Worm (Caenorhabditis elegans): ENCODE results near the gene C29H12.6.
A peak's percentile ranks its signal among the peaks of the same experiment; 100 is the strongest.

C29H12.6 gene

DNA sequence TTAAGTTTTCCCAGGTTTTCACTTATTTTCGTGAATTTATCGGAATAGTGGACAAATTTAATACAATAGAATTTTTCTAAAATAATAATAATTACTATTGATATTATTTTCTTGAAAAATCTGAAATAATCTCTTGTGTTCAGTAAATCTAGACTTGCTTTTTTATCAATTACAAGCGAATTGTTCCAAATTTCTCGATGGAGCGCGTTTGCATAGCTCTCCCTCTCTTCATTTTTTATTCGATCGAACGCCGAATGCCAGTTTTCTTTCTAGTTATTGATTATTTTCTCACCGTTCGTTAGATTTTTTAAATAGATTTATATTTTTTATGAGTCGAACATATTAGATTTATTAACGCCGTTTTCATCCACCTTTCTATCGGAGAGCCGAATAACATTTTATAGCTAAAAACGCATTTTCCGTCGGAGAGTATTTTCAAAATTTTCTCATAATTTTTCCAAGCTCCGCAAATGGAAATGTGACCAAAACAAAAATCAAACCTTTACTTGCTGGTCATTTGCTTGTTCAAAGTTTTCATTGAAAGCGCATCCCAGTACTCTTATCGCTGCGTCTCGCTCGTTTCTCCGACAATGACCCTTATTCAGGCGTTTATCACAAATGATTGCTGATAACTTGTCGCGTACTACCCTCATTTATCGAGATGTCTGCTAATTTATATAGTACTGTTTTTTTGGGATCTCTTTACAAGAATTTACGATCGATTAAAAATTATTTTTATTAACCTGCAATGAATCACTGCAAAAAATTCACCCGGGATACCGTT, 4.8 kb upstream of the C29H12.6 start (continued):
- no peak for TF ChIP-seq F57C9.4 (tag; optimal IDR thresholded peaks at IDR 0.05)
- no peak for TF ChIP-seq sptf-2 (GFP tag; optimal IDR thresholded peaks at IDR 0.05)
- no peak for TF ChIP-seq ztf-6 (GFP tag; IDR thresholded peaks at IDR 0.05)
- no peak for TF ChIP-seq ztf-26 (tag; optimal IDR thresholded peaks at IDR 0.05)
- TF ChIP-seq him-1 (tag; optimal IDR thresholded peaks at IDR 0.05) = peak; percentile 17
- no peak for TF ChIP-seq gei-17 (GFP tag; optimal IDR thresholded peaks at IDR 0.05)
- no peak for TF ChIP-seq akir-1 (GFP tag; optimal IDR thresholded peaks at IDR 0.05)
- peak; percentile 15 for TF ChIP-seq ets-4 (GFP tag; optimal IDR thresholded peaks at IDR 0.05)
- TF ChIP-seq F22D6.2 (tag; optimal IDR thresholded peaks at IDR 0.05) = no peak
- TF ChIP-seq lsl-1 (GFP tag; optimal IDR thresholded peaks at IDR 0.05) = peak; percentile 79
- TF ChIP-seq xnd-1 (tag; optimal IDR thresholded peaks at IDR 0.05) = peak; percentile 84
- TF ChIP-seq sdz-38 (tag; optimal IDR thresholded peaks at IDR 0.05) = no peak

ce11 chrII:6120548-6120947, 2.5 kb upstream of the C29H12.6 start:
- no peak for TF ChIP-seq madf-6 (GFP tag; IDR thresholded peaks at IDR 0.05)
- no peak for TF ChIP-seq tbx-9 (tag; optimal IDR thresholded peaks at IDR 0.05; ENCODE audit: borderline replicate concordance)
- TF ChIP-seq K12H6.12 (tag; optimal IDR thresholded peaks at IDR 0.05) = no peak
- no peak for TF ChIP-seq ccch-3 (GFP tag; optimal IDR thresholded peaks at IDR 0.05)
- TF ChIP-seq hmg-1.2 (GFP tag; IDR thresholded peaks at IDR 0.05) = no peak

ce11 chrII:6116701-6117100, 1.4 kb downstream of the C29H12.6 start:
- TF ChIP-seq lir-1 (GFP tag; conservative IDR thresholded peaks at IDR 0.05) (no peak), hsf-1 (GFP tag; IDR thresholded peaks at IDR 0.05) (no peak), ccch-3 (GFP tag; optimal IDR thresholded peaks at IDR 0.05) (no peak), attf-3 (GFP tag; conservative IDR thresholded peaks at IDR 0.05) (no peak), snpc-1.1 (tag; optimal IDR thresholded peaks at IDR 0.05; ENCODE audit: insufficient read depth) (no peak), K12H6.12 (tag; optimal IDR thresholded peaks at IDR 0.05) (no peak), snpc-3.4 (tag; optimal IDR thresholded peaks at IDR 0.05) (no peak), hrde-1 (tag; optimal IDR thresholded peaks at IDR 0.05; ENCODE audit: borderline replicate concordance) (no peak), repo-1 (tag; optimal IDR thresholded peaks at IDR 0.05) (no peak), efl-1 (GFP tag; optimal IDR thresholded peaks at IDR 0.05) (no peak), ztf-25 (GFP tag; IDR thresholded peaks at IDR 0.05) (no peak), hmg-20 (GFP tag; IDR thresholded peaks at IDR 0.05) (no peak), bed-1 (GFP tag; IDR thresholded peaks at IDR 0.05) (no peak), hlh-12 (tag; optimal IDR thresholded peaks at IDR 0.05) (no peak), lsy-27 (tag; optimal IDR thresholded peaks at IDR 0.05; ENCODE audit: borderline replicate concordance, insufficient read depth) (no peak)

ce11 chrII:6115283-6115682, 2.8 kb downstream of the C29H12.6 start:
- TF ChIP-seq ceh-27 (GFP tag; optimal IDR thresholded peaks at IDR 0.05) (peak; percentile 61), nfyb-1 (GFP tag; IDR thresholded peaks at IDR 0.05) (no peak), ekl-4 (GFP tag; IDR thresholded peaks at IDR 0.05) (no peak), pbrm-1 (GFP tag; IDR thresholded peaks at IDR 0.05) (no peak), cebp-1 (GFP tag; IDR thresholded peaks at IDR 0.05) (no peak), cebp-1 (tag; optimal IDR thresholded peaks at IDR 0.05) (no peak), bed-1 (GFP tag; IDR thresholded peaks at IDR 0.05) (no peak), lsy-27 (tag; optimal IDR thresholded peaks at IDR 0.05; ENCODE audit: borderline replicate concordance, insufficient read depth) (no peak)
